Worm (Caenorhabditis elegans): ENCODE measurements around the gene dmsr-12.

DNA sequence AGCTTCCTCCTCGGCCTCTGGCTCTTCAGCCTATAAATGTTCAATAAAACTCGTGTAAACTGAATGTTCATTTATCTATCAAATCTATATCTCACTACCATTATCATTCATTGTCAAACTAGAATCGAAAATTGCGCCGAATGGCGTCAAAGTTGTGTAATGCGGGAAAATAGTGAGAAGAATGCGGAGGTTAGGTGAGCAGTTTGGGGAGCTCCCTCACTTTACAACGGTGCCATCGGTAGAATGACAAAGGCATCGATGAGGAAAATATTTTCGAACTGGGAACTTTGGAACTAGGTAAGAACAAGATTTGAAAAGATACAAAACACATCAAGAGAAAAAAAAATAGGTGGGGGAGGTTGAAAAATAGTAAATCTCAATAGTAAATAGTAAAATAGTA lies 38.7 kb downstream of the dmsr-12 start:
- TF ChIP-seq pha-4 (tag; optimal IDR thresholded peaks at IDR 0.05) (no peak), ceh-24 (tag; optimal IDR thresholded peaks at IDR 0.05) (no peak), ref-2 (tag; optimal IDR thresholded peaks at IDR 0.05) (no peak), elt-4 (tag; optimal IDR thresholded peaks at IDR 0.05) (no peak), pqm-1 (tag; optimal IDR thresholded peaks at IDR 0.05) (no peak), unc-3 (GFP tag; conservative IDR thresholded peaks at IDR 0.05) (no peak), unc-3 (tag; optimal IDR thresholded peaks at IDR 0.05) (no peak), rnt-1 (tag; optimal IDR thresholded peaks at IDR 0.05) (no peak), ceh-31 (tag; optimal IDR thresholded peaks at IDR 0.05) (no peak)
